Fruit fly (Drosophila melanogaster) whole organism, embryonic: Measurements from ENCODE around the gene CG34409.

Experiments used
- Ada2b ChIP-seq: fragments of 200-800 bp; sonication (Bioruptor generic); IDR thresholded peaks from 2 replicates; pipeline ENCODE4 v1.3.6; 2022; ENCODE audit warnings: missing biosample characterization, missing genetic modification characterization
- Bteb2 ChIP-seq: fragments of 200-800 bp; sonication (Bioruptor generic); optimal IDR thresholded peaks from 2 replicates; lab custom pipeline; 2016; ENCODE audit warnings: missing biosample characterization, missing genetic modification characterization
- CG11723 ChIP-seq: fragments of 200-800 bp; sonication (Bioruptor generic); optimal IDR thresholded peaks from 2 replicates; lab custom pipeline; 2017; ENCODE audit warnings: missing biosample characterization, mild to moderate bottlenecking, missing genetic modification characterization
- CG14667 ChIP-seq: fragments of 200-800 bp; sonication (Bioruptor generic); IDR thresholded peaks from 2 replicates; pipeline ENCODE4 v1.3.6; 2022; ENCODE audit warnings: missing biosample characterization, missing genetic modification characterization
- CG14965 ChIP-seq: fragments of 200-800 bp; sonication (Bioruptor generic); optimal IDR thresholded peaks from 2 replicates; lab custom pipeline; 2016; ENCODE audit warnings: missing biosample characterization, missing genetic modification characterization, borderline replicate concordance
- CG15269 ChIP-seq: fragments of 200-800 bp; sonication (Bioruptor generic); optimal IDR thresholded peaks from 2 replicates; lab custom pipeline; 2018; ENCODE audit warnings: missing biosample characterization, mild to moderate bottlenecking, missing genetic modification characterization, moderate library complexity
- CG2678 ChIP-seq: fragments of 200-800 bp; sonication (Bioruptor generic); optimal IDR thresholded peaks from 3 replicates; lab custom pipeline; 2019; ENCODE audit warnings: missing biosample characterization, mild to moderate bottlenecking, missing genetic modification characterization, moderate library complexity
- CG2889 ChIP-seq: fragments of 200-800 bp; sonication (Bioruptor generic); IDR thresholded peaks from 3 replicates; pipeline ENCODE4 v1.3.6; 2022; ENCODE audit warnings: missing biosample characterization, missing genetic modification characterization
- CG31365 ChIP-seq: fragments of 200-800 bp; sonication (Bioruptor generic); optimal IDR thresholded peaks from 2 replicates; lab custom pipeline; 2018; ENCODE audit warnings: missing biosample characterization, mild to moderate bottlenecking, missing genetic modification characterization
- CG3281 ChIP-seq: fragments of 200-800 bp; sonication (Bioruptor generic); optimal IDR thresholded peaks from 3 replicates; lab custom pipeline; 2017; ENCODE audit warnings: missing biosample characterization, mild to moderate bottlenecking, missing genetic modification characterization
- CG42726 ChIP-seq: fragments of 200-800 bp; sonication (Bioruptor generic); IDR thresholded peaks from 2 replicates; pipeline ENCODE4 v1.3.6; 2022; ENCODE audit warnings: missing biosample characterization, missing genetic modification characterization; ENCODE audit not compliant: partially characterized antibody
- CG4328 ChIP-seq: fragments of 200-800 bp; sonication (Bioruptor generic); optimal IDR thresholded peaks from 3 replicates; lab custom pipeline; 2017; ENCODE audit warnings: missing biosample characterization, missing genetic modification reagents, missing genetic modification characterization
- CG4730 ChIP-seq: fragments of 200-800 bp; sonication (Bioruptor generic); IDR thresholded peaks from 2 replicates; pipeline ENCODE4 v1.3.6; 2022; ENCODE audit warnings: missing biosample characterization, missing genetic modification characterization
- CG7357 ChIP-seq: fragments of 200-800 bp; sonication (Bioruptor generic); IDR thresholded peaks from 3 replicates; pipeline ENCODE4 v1.3.6; 2022; ENCODE audit warnings: missing biosample characterization, missing genetic modification characterization
- CG8359 ChIP-seq: fragments of 200-800 bp; sonication (Bioruptor generic); optimal IDR thresholded peaks from 2 replicates; lab custom pipeline; 2017; ENCODE audit warnings: missing biosample characterization, mild to moderate bottlenecking, missing genetic modification characterization, borderline replicate concordance
- CG8388 ChIP-seq: fragments of 200-800 bp; sonication (Bioruptor generic); optimal IDR thresholded peaks from 2 replicates; lab custom pipeline; 2019; ENCODE audit warnings: missing biosample characterization, mild to moderate bottlenecking, missing genetic modification characterization, moderate library complexity
- CG9609 ChIP-seq: fragments of 200-800 bp; sonication (Bioruptor generic); optimal IDR thresholded peaks from 3 replicates; lab custom pipeline; 2016; ENCODE audit warnings: missing biosample characterization, missing genetic modification characterization
- CG9727 ChIP-seq: fragments of 200-800 bp; sonication (Bioruptor generic); optimal IDR thresholded peaks from 3 replicates; lab custom pipeline; 2017; ENCODE audit warnings: missing biosample characterization, mild to moderate bottlenecking, missing genetic modification characterization
- Chrac-16 ChIP-seq: fragments of 200-800 bp; sonication (Bioruptor generic); optimal IDR thresholded peaks from 3 replicates; lab custom pipeline; 2016; ENCODE audit warnings: missing biosample characterization, missing genetic modification characterization
- D19B ChIP-seq: fragments of 200-800 bp; sonication (Bioruptor generic); optimal IDR thresholded peaks from 2 replicates; lab custom pipeline; 2017; ENCODE audit warnings: missing biosample characterization, mild to moderate bottlenecking, missing genetic modification characterization
- Dad ChIP-seq: fragments of 200-800 bp; sonication (Bioruptor generic); optimal IDR thresholded peaks from 3 replicates; lab custom pipeline; 2016; ENCODE audit warnings: missing biosample characterization, missing genetic modification characterization
- GATAe ChIP-seq: fragments of 200-800 bp; sonication (Bioruptor generic); conservative IDR thresholded peaks from 2 replicates; pipeline ENCODE4 v1.3.6; 2022; ENCODE audit warnings: missing biosample characterization, missing genetic modification characterization
- Hr51 ChIP-seq, 2 experiments: fragments of 200-800 bp; sonication (Bioruptor generic); optimal IDR thresholded peaks; 2 replicates in 1 of 2; 3 replicates in 1 of 2; lab custom pipeline; 2016 to 2018; ENCODE audit warnings: missing biosample characterization in 2 of 2, missing genetic modification characterization in 2 of 2, mild to moderate bottlenecking in 1 of 2, moderate library complexity in 1 of 2
- Hr78 ChIP-seq, 2 experiments: fragments of 200-800 bp in 1 of 2; fragments of >200 bp in 1 of 2; sonication (Bioruptor generic) in 1 of 2; optimal IDR thresholded peaks; 2 replicates each; lab custom pipeline; 2017 to 2019; ENCODE audit warnings: missing biosample characterization in 2 of 2, missing genetic modification characterization in 2 of 2, mild to moderate bottlenecking in 1 of 2, moderate library complexity in 1 of 2
- Kr ChIP-seq: fragments of 200-800 bp; sonication (Bioruptor generic); optimal IDR thresholded peaks from 2 replicates; lab custom pipeline; 2017; ENCODE audit warnings: missing biosample characterization, mild to moderate bottlenecking, missing genetic modification characterization
- MTF-1 ChIP-seq: fragments of 200-800 bp; sonication (Bioruptor generic); optimal IDR thresholded peaks from 2 replicates; lab custom pipeline; 2018; ENCODE audit warnings: missing biosample characterization, mild to moderate bottlenecking, missing genetic modification characterization, borderline replicate concordance
- Mrtf ChIP-seq: fragments of 200-800 bp; sonication (Bioruptor generic); IDR thresholded peaks from 3 replicates; pipeline ENCODE4 v1.3.6; 2022; ENCODE audit warnings: missing biosample characterization, missing genetic modification characterization
- Nf-YC ChIP-seq: fragments of 200-800 bp; optimal IDR thresholded peaks from 3 replicates; lab custom pipeline; 2019; ENCODE audit warnings: missing biosample characterization, mild to moderate bottlenecking, missing genetic modification characterization, moderate library complexity
- Trl ChIP-seq, 3 experiments: fragments of >200 bp in 2 of 3; fragments of 200-800 bp in 1 of 3; sonication (Bioruptor generic) in 1 of 3; optimal IDR thresholded peaks; 2 replicates in 1 of 3; 3 replicates in 2 of 3; lab custom pipeline; 2016 to 2017; ENCODE audit warnings: missing biosample characterization in 1 of 3, missing genetic modification characterization in 1 of 3
- caup ChIP-seq: fragments of 200-800 bp; sonication (Bioruptor generic); optimal IDR thresholded peaks from 3 replicates; lab custom pipeline; 2017; ENCODE audit warnings: missing biosample characterization, mild to moderate bottlenecking, missing genetic modification characterization, moderate library complexity; ENCODE audit not compliant: severe bottlenecking
- dimm ChIP-seq: fragments of 200-800 bp; sonication (Bioruptor generic); IDR thresholded peaks from 2 replicates; pipeline ENCODE4 v1.3.6; 2022; ENCODE audit warnings: missing biosample characterization, missing genetic modification characterization
- esg ChIP-seq: fragments of 200-800 bp; sonication (Bioruptor generic); conservative IDR thresholded peaks from 2 replicates; pipeline ENCODE4 v1.3.6; 2022; ENCODE audit warnings: missing biosample characterization, missing genetic modification characterization
- grau ChIP-seq: fragments of 200-800 bp; optimal IDR thresholded peaks from 3 replicates; lab custom pipeline; 2019; ENCODE audit warnings: missing biosample characterization, mild to moderate bottlenecking, missing genetic modification characterization, moderate library complexity
- gro ChIP-seq: fragments of 200-800 bp; sonication (Bioruptor generic); optimal IDR thresholded peaks from 2 replicates; lab custom pipeline; 2016; ENCODE audit warnings: missing biosample characterization, missing genetic modification characterization
- hbn ChIP-seq: fragments of 200-800 bp; sonication (Bioruptor generic); IDR thresholded peaks from 2 replicates; pipeline ENCODE4 v1.3.6; 2022; ENCODE audit warnings: missing biosample characterization, missing genetic modification characterization; ENCODE audit not compliant: partially characterized antibody
- hth ChIP-seq: fragments of >200 bp; optimal IDR thresholded peaks from 2 replicates; lab custom pipeline; 2017; ENCODE audit warnings: inconsistent platforms
- insv ChIP-seq, 2 experiments: fragments of 200-800 bp; sonication (Bioruptor generic); optimal IDR thresholded peaks; 3 replicates each; lab custom pipeline; 2016 to 2018; ENCODE audit warnings: missing biosample characterization in 2 of 2, missing genetic modification characterization in 2 of 2
- jumu ChIP-seq: fragments of 200-800 bp; sonication (Bioruptor generic); optimal IDR thresholded peaks from 3 replicates; lab custom pipeline; 2016; ENCODE audit warnings: missing biosample characterization, missing genetic modification characterization
- luna ChIP-seq: fragments of 200-800 bp; sonication (Bioruptor generic); optimal IDR thresholded peaks from 2 replicates; lab custom pipeline; 2016; ENCODE audit warnings: missing biosample characterization, missing genetic modification characterization
- mirr ChIP-seq: fragments of 200-800 bp; sonication (Bioruptor generic); optimal IDR thresholded peaks from 3 replicates; lab custom pipeline; 2018; ENCODE audit warnings: missing biosample characterization, mild to moderate bottlenecking, missing genetic modification characterization
- mld ChIP-seq: fragments of 200-800 bp; sonication (Bioruptor generic); IDR thresholded peaks from 3 replicates; pipeline ENCODE4 v1.3.6; 2022; ENCODE audit warnings: missing biosample characterization, missing genetic modification characterization; ENCODE audit not compliant: partially characterized antibody
- nerfin-1 ChIP-seq: fragments of 200-800 bp; sonication (Bioruptor generic); optimal IDR thresholded peaks from 3 replicates; lab custom pipeline; 2019; ENCODE audit warnings: missing biosample characterization, mild to moderate bottlenecking, missing genetic modification characterization, moderate library complexity
- pan ChIP-seq, 4 experiments: fragments of >200 bp in 3 of 4; fragments of 200-800 bp in 1 of 4; sonication (Bioruptor generic) in 1 of 4; optimal IDR thresholded peaks in 3 of 4; IDR thresholded peaks in 1 of 4; 2 replicates each; pipeline versions ENCODE4 v1.3.6 to Lab custom; 2017 to 2022; ENCODE audit warnings: missing biosample characterization in 2 of 4, missing genetic modification characterization in 2 of 4, mixed read lengths in 1 of 4
- pfk ChIP-seq: fragments of 200-800 bp; sonication (Bioruptor generic); optimal IDR thresholded peaks from 2 replicates; lab custom pipeline; 2018; ENCODE audit warnings: missing biosample characterization, mild to moderate bottlenecking, missing genetic modification characterization, moderate library complexity
- run ChIP-seq: fragments of 200-800 bp; sonication (Bioruptor generic); optimal IDR thresholded peaks from 3 replicates; lab custom pipeline; 2018; ENCODE audit warnings: missing biosample characterization, mild to moderate bottlenecking, missing genetic modification characterization
- tin ChIP-seq: fragments of 200-800 bp; sonication (Bioruptor generic); optimal IDR thresholded peaks from 3 replicates; lab custom pipeline; 2016; ENCODE audit warnings: missing biosample characterization, missing genetic modification characterization
- z ChIP-seq: fragments of 200-800 bp; sonication (Bioruptor generic); IDR thresholded peaks from 3 replicates; pipeline ENCODE4 v1.3.6; 2022; ENCODE audit warnings: missing biosample characterization, missing genetic modification characterization

CG34409 gene

dm6 chr3R:9759360-9760191 lies 13.4 kb upstream of the CG34409 start, which contains the start of gene Mpi (continued):
- TF ChIP-seq pfk (no peak), Hr51 (GFP tag; optimal IDR thresholded peaks at IDR 0.05; lab: Kevin White, UChicago) (no peak), CG15269 (tag; lab: Kevin White, UChicago) (no peak), CG4328 (GFP tag; lab: Kevin White, UChicago) (no peak), mirr (no peak), D19B (GFP tag; lab: Kevin White, UChicago) (no peak), insv (GFP tag; optimal IDR thresholded peaks at IDR 0.05; lab: Kevin White, UChicago) (no peak), hbn (peak; percentile 43; the same call in 1 of the 2 replicates), Chrac-16 (GFP tag; lab: Kevin White, UChicago) (peak; percentile 21), gro (GFP tag; lab: Kevin White, UChicago) (no peak), CG31365 (tag; lab: Kevin White, UChicago) (no peak), mld (GFP tag; lab: Robert Waterston, UW) (no peak), grau (tag; lab: Kevin White, UChicago) (no peak), GATAe (GFP tag; lab: Robert Waterston, UW) (no peak), CG7357 (GFP tag; lab: Robert Waterston, UW) (peak; percentile 89), CG9727 (GFP tag; lab: Kevin White, UChicago) (peak; percentile 32), CG14667 (GFP tag; lab: Robert Waterston, UW) (no peak), CG3281 (peak; percentile 33), CG2889 (GFP tag; lab: Robert Waterston, UW) (no peak), CG2678 (tag; lab: Kevin White, UChicago) (no peak), caup (GFP tag; lab: Kevin White, UChicago) (no peak), tin (GFP tag; lab: Kevin White, UChicago) (no peak), CG8388 (GFP tag; lab: Kevin White, UChicago) (no peak), Trl (optimal IDR thresholded peaks at IDR 0.05; lab: Kevin White, UChicago) (no peak), Trl (GFP tag; optimal IDR thresholded peaks at IDR 0.05; lab: Kevin White, UChicago) (no peak), Kr (GFP tag; lab: Kevin White, UChicago) (no peak), Mrtf (GFP tag; lab: Robert Waterston, UW) (no peak), pan (optimal IDR thresholded peaks at IDR 0.05; lab: Kevin White, UChicago) (no peak), pan (GFP tag; optimal IDR thresholded peaks at IDR 0.05 in 1 of 2, IDR thresholded peaks at IDR 0.05 in 1 of 2) (peak in 1 of 2 experiments; percentile 28), luna (GFP tag; lab: Kevin White, UChicago) (no peak), esg (GFP tag; lab: Robert Waterston, UW) (no peak), run (tag; lab: Kevin White, UChicago) (no peak), dimm (GFP tag; lab: Robert Waterston, UW) (no peak), Hr78 (GFP tag; optimal IDR thresholded peaks at IDR 0.05; lab: Kevin White, UChicago) (peak in 1 of 2 experiments; percentile 84), CG42726 (GFP tag; lab: Robert Waterston, UW) (no peak), Ada2b (GFP tag; lab: Robert Waterston, UW) (no peak), CG11723 (GFP tag; lab: Kevin White, UChicago) (no peak), CG9609 (GFP tag; lab: Kevin White, UChicago) (no peak), CG8359 (GFP tag; lab: Kevin White, UChicago) (peak; percentile 100), Nf-YC (tag; lab: Kevin White, UChicago) (no peak), Dad (GFP tag; lab: Kevin White, UChicago) (no peak), z (GFP tag; lab: Robert Waterston, UW) (no peak), Bteb2 (GFP tag; lab: Kevin White, UChicago) (no peak), CG4730 (GFP tag; lab: Robert Waterston, UW) (no peak), nerfin-1 (tag; lab: Kevin White, UChicago) (peak; percentile 8), CG14965 (GFP tag; lab: Kevin White, UChicago) (no peak), jumu (GFP tag; lab: Kevin White, UChicago) (no peak), MTF-1 (GFP tag; lab: Kevin White, UChicago) (no peak), hth (lab: Kevin White, UChicago) (no peak)
